Worm (Caenorhabditis elegans) whole organism, young adult: ENCODE data around the gene B0250.5.

Experiments
- D2030.7 ChIP-seq: fragments of 200-800 bp; sonication (Bioruptor generic); IDR thresholded peaks from 2 replicates; pipeline ENCODE4 v1.3.6; 2022; ENCODE audit warnings: missing genetic modification reagents, missing genetic modification characterization, missing compliant biosample characterization
- F33H1.4 ChIP-seq: fragments of 200-800 bp; sonication (Bioruptor generic); IDR thresholded peaks from 2 replicates; pipeline ENCODE4 v1.3.6; 2022; ENCODE audit warnings: missing genetic modification reagents, missing genetic modification characterization, missing compliant biosample characterization
- Y53G8AR.9 ChIP-seq: fragments of 200-800 bp; sonication (Bioruptor generic); conservative IDR thresholded peaks from 2 replicates; pipeline ENCODE4 v1.3.6; 2022; ENCODE audit warnings: missing genetic modification reagents, missing genetic modification characterization, missing compliant biosample characterization
- Y79H2A.3 ChIP-seq: fragments of 200-800 bp; sonication (Bioruptor generic); conservative IDR thresholded peaks from 2 replicates; pipeline ENCODE4 v1.3.6; 2022; ENCODE audit warnings: missing genetic modification reagents, missing genetic modification characterization, missing compliant biosample characterization
- Y95B8A.8 ChIP-seq: fragments of 200-800 bp; sonication (Bioruptor generic); IDR thresholded peaks from 2 replicates; pipeline ENCODE4 v1.3.6; 2022; ENCODE audit warnings: missing genetic modification reagents, missing genetic modification characterization, missing compliant biosample characterization
- bed-1 ChIP-seq: fragments of 200-800 bp; sonication (Bioruptor generic); IDR thresholded peaks from 2 replicates; pipeline ENCODE4 v1.3.6; 2022; ENCODE audit warnings: missing genetic modification reagents, missing genetic modification characterization, missing compliant biosample characterization
- bed-2 ChIP-seq: fragments of 200-800 bp; sonication (Bioruptor generic); IDR thresholded peaks from 2 replicates; pipeline ENCODE4 v1.3.6; 2022; ENCODE audit warnings: missing genetic modification reagents, missing genetic modification characterization, missing compliant biosample characterization
- ceh-27 ChIP-seq: fragments of 200-800 bp; sonication (Bioruptor generic); optimal IDR thresholded peaks from 2 replicates; lab custom pipeline; 2018; ENCODE audit warnings: mild to moderate bottlenecking, missing genetic modification characterization, moderate library complexity, missing compliant biosample characterization
- ceh-40 ChIP-seq: fragments of 200-800 bp; sonication (Bioruptor generic); IDR thresholded peaks from 2 replicates; pipeline ENCODE4 v1.3.6; 2022; ENCODE audit warnings: missing genetic modification characterization, missing compliant biosample characterization
- ceh-58 ChIP-seq: fragments of 200-800 bp; sonication (Bioruptor generic); IDR thresholded peaks from 2 replicates; pipeline ENCODE4 v1.3.6; 2022; ENCODE audit warnings: missing genetic modification characterization, missing compliant biosample characterization
- egl-44 ChIP-seq: fragments of 200-800 bp; sonication (Bioruptor generic); IDR thresholded peaks from 2 replicates; pipeline ENCODE4 v1.3.6; 2022; ENCODE audit warnings: missing genetic modification reagents, missing genetic modification characterization, missing compliant biosample characterization
- fkh-3 ChIP-seq: sonication (generic microtip); optimal IDR thresholded peaks from 2 replicates; lab custom pipeline; 2016; ENCODE audit warnings: mild to moderate bottlenecking, missing genetic modification characterization, missing compliant biosample characterization
- hmg-1.2 ChIP-seq: fragments of 200-800 bp; sonication (Bioruptor generic); IDR thresholded peaks from 2 replicates; pipeline ENCODE4 v1.3.6; 2022; ENCODE audit warnings: missing genetic modification reagents, missing genetic modification characterization, missing compliant biosample characterization
- hmg-20 ChIP-seq: fragments of 200-800 bp; sonication (Bioruptor generic); IDR thresholded peaks from 2 replicates; pipeline ENCODE4 v1.3.6; 2022; ENCODE audit warnings: missing genetic modification reagents, missing genetic modification characterization, missing compliant biosample characterization
- lin-26 ChIP-seq: fragments of 200-800 bp; sonication (Bioruptor generic); IDR thresholded peaks from 2 replicates; pipeline ENCODE4 v1.3.6; 2022; ENCODE audit warnings: missing genetic modification reagents, missing genetic modification characterization, missing compliant biosample characterization
- lin-35 ChIP-seq, 3 experiments: fragments of 150-350 bp in 2 of 3; sonication (generic microtip) in 1 of 3; optimal IDR thresholded peaks; 2 replicates each; lab custom pipeline; 2014 to 2018; ENCODE audit warnings: missing biosample characterization in 3 of 3, missing genetic modification characterization in 3 of 3, missing genetic modification reagents in 3 of 3
- lin-40 ChIP-seq: sonication (generic microtip); optimal IDR thresholded peaks from 2 replicates; lab custom pipeline; 2016; ENCODE audit warnings: missing genetic modification characterization, mild to moderate bottlenecking, missing compliant biosample characterization, missing genotype, missing genetic modification reagents
- lsy-27 ChIP-seq: sonication (generic microtip); optimal IDR thresholded peaks from 2 replicates; lab custom pipeline; 2017; ENCODE audit warnings: missing genetic modification characterization, mild to moderate bottlenecking, missing compliant biosample characterization, antibody characterized with exemption, missing genotype, borderline replicate concordance; ENCODE audit not compliant: insufficient read depth
- madf-10 ChIP-seq: sonication (generic microtip); optimal IDR thresholded peaks from 2 replicates; lab custom pipeline; 2016; ENCODE audit warnings: mild to moderate bottlenecking, missing genetic modification characterization, missing compliant biosample characterization
- mes-4 ChIP-seq: sonication (generic microtip); optimal IDR thresholded peaks from 2 replicates; lab custom pipeline; 2016; ENCODE audit warnings: missing genotype, missing genetic modification characterization, missing compliant biosample characterization
- nfya-1 ChIP-seq: sonication (generic microtip); optimal IDR thresholded peaks from 2 replicates; lab custom pipeline; 2017; ENCODE audit warnings: antibody characterized with exemption, missing compliant biosample characterization, missing genetic modification characterization, borderline replicate concordance; ENCODE audit not compliant: insufficient read depth
- nfya-2 ChIP-seq: fragments of 200-800 bp; sonication (Bioruptor generic); IDR thresholded peaks from 2 replicates; pipeline ENCODE4 v1.3.6; 2022; ENCODE audit warnings: missing genetic modification reagents, missing genetic modification characterization, missing compliant biosample characterization
- nhr-80 ChIP-seq: sonication (generic microtip); optimal IDR thresholded peaks from 2 replicates; lab custom pipeline; 2016; ENCODE audit warnings: missing genetic modification characterization, missing compliant biosample characterization
- sdz-38 ChIP-seq: sonication (generic microtip); optimal IDR thresholded peaks from 2 replicates; lab custom pipeline; 2016; ENCODE audit warnings: missing genotype, missing genetic modification characterization, missing compliant biosample characterization
- snpc-4 ChIP-seq, 5 experiments: fragments of 150-350 bp in 1 of 5; sonication (generic microtip) in 4 of 5; optimal IDR thresholded peaks; 2 replicates each; lab custom pipeline; 2014 to 2018; ENCODE audit warnings: missing genetic modification characterization in 5 of 5, missing biosample characterization in 3 of 5, antibody characterized with exemption in 2 of 5, mild to moderate bottlenecking in 2 of 5, missing compliant biosample characterization in 2 of 5, missing genotype in 2 of 5, moderate library complexity in 2 of 5, missing genetic modification reagents in 1 of 5
- tlf-1 ChIP-seq: fragments of 200-800 bp; sonication (Bioruptor generic); optimal IDR thresholded peaks from 2 replicates; lab custom pipeline; 2018; ENCODE audit warnings: mild to moderate bottlenecking, missing genetic modification characterization, missing compliant biosample characterization
- unc-130 ChIP-seq: sonication (generic microtip); optimal IDR thresholded peaks from 2 replicates; lab custom pipeline; 2016; ENCODE audit warnings: missing genetic modification reagents, missing genetic modification characterization, missing compliant biosample characterization
- unc-62 ChIP-seq: fragments of 150-350 bp; optimal IDR thresholded peaks from 2 replicates; lab custom pipeline; 2014; ENCODE audit warnings: missing biosample characterization, missing genetic modification reagents, missing genetic modification characterization
- xnd-1 ChIP-seq: sonication (generic microtip); optimal IDR thresholded peaks from 2 replicates; lab custom pipeline; 2016; ENCODE audit warnings: missing genotype, missing genetic modification reagents, missing genetic modification characterization, missing compliant biosample characterization
- zim-3 ChIP-seq: sonication (generic microtip); optimal IDR thresholded peaks from 2 replicates; lab custom pipeline; 2017; ENCODE audit warnings: mild to moderate bottlenecking, missing genetic modification characterization, moderate library complexity, missing compliant biosample characterization
- ztf-22 ChIP-seq: fragments of 200-800 bp; sonication (Bioruptor generic); optimal IDR thresholded peaks from 2 replicates; lab custom pipeline; 2018; ENCODE audit warnings: mild to moderate bottlenecking, missing genetic modification characterization, moderate library complexity, missing compliant biosample characterization

Gene B0250.5

ce11 chrV:20453811-20454210 is 39.9 kb upstream of the B0250.5 start, which contains the start of gene srd-70:
Gene srd-70 (plus strand): TSS chrV:20454111.
- no peak for TF ChIP-seq madf-10 (tag; lab: Kevin White, UChicago)
- TF ChIP-seq tlf-1 (GFP tag; lab: Kevin White, UChicago): no peak
- TF ChIP-seq lin-35 (GFP tag; optimal IDR thresholded peaks at IDR 0.05; lab: Kevin White, UChicago): no peak
- TF ChIP-seq ztf-22 (GFP tag; lab: Kevin White, UChicago): no peak
- no peak for TF ChIP-seq lin-26
- TF ChIP-seq fkh-3 (tag; lab: Kevin White, UChicago): no peak
- TF ChIP-seq unc-130: no peak
- no peak for TF ChIP-seq egl-44 (GFP tag; lab: Robert Waterston, UW)

- TF ChIP-seq hmg-1.2 (GFP tag; lab: Robert Waterston, UW): peak; percentile 48
- TF ChIP-seq snpc-4 (GFP tag; optimal IDR thresholded peaks at IDR 0.05; lab: Kevin White, UChicago): peak; percentile 77
- TF ChIP-seq snpc-4 (tag; optimal IDR thresholded peaks at IDR 0.05; lab: Kevin White, UChicago): peak; percentile 85 to 96 (median 90)
- no peak for TF ChIP-seq D2030.7
Measured at ce11 chrV:20455637-20456036, 38.1 kb upstream of the B0250.5 start.

ce11 chrV:20457155-20457554 is 36.6 kb upstream of the B0250.5 start:
- TF ChIP-seq snpc-4 (GFP tag; optimal IDR thresholded peaks at IDR 0.05; lab: Kevin White, UChicago) (no peak), snpc-4 (tag; optimal IDR thresholded peaks at IDR 0.05; lab: Kevin White, UChicago) (no peak), ceh-58 (no peak), xnd-1 (no peak), zim-3 (tag; lab: Kevin White, UChicago) (no peak), nhr-80 (tag; lab: Kevin White, UChicago) (no peak), tlf-1 (GFP tag; lab: Kevin White, UChicago) (no peak), lsy-27 (no peak), hmg-20 (GFP tag; lab: Robert Waterston, UW) (no peak), Y53G8AR.9 (GFP tag; lab: Robert Waterston, UW) (no peak), nfya-1 (tag; lab: Kevin White, UChicago) (no peak), ceh-27 (GFP tag; lab: Kevin White, UChicago) (no peak), lin-40 (tag; lab: Kevin White, UChicago) (no peak)

- TF ChIP-seq ceh-40 (GFP tag; lab: Robert Waterston, UW): no peak
- no peak for TF ChIP-seq mes-4 (tag; lab: Kevin White, UChicago)
- TF ChIP-seq unc-62 (GFP tag; lab: Kevin White, UChicago): no peak
- TF ChIP-seq Y79H2A.3 (GFP tag; lab: Robert Waterston, UW): no peak
- TF ChIP-seq sdz-38: no peak
- TF ChIP-seq F33H1.4 (GFP tag; lab: Robert Waterston, UW): no peak
- TF ChIP-seq bed-1: no peak
- TF ChIP-seq nhr-80 (tag; lab: Kevin White, UChicago): no peak
- no peak for TF ChIP-seq nfya-2
- TF ChIP-seq bed-2 (GFP tag; lab: Robert Waterston, UW): no peak
- TF ChIP-seq, all 124 proteins: peak for 0
Measured at ce11 chrV:20460808-20461207, 32.9 kb upstream of the B0250.5 start, which contains the start of gene B0250.18. Gene B0250.18 (minus strand): TSS chrV:20460908.

ce11 chrV:20464778-20465177 is 28.9 kb upstream of the B0250.5 start:
- TF ChIP-seq hmg-1.2 (GFP tag; lab: Robert Waterston, UW) (peak; percentile 78), mes-4 (tag; lab: Kevin White, UChicago) (no peak), Y95B8A.8 (GFP tag; lab: Robert Waterston, UW) (no peak)
